Fruit fly (Drosophila melanogaster) whole organism, wandering third instar larva: ENCODE data around the gene CG5966.
"Not testable (repeated sequence)": the region's sequence is repeated elsewhere in the genome, so short reads cannot be mapped to it uniquely, and the experiment has no call there.

ENCODE experiments used
- Abd-B ChIP-seq: fragments of >200 bp; optimal IDR thresholded peaks from 2 replicates; lab custom pipeline; 2017; ENCODE audit warnings: missing biosample characterization, missing genetic modification characterization
- CG32264 ChIP-seq: fragments of 200-800 bp; sonication (Bioruptor generic); optimal IDR thresholded peaks from 2 replicates; lab custom pipeline; 2016; ENCODE audit warnings: missing biosample characterization, missing genetic modification characterization
- CrebA ChIP-seq: fragments of 200-800 bp; sonication (Bioruptor generic); optimal IDR thresholded peaks from 2 replicates; lab custom pipeline; 2016; ENCODE audit warnings: missing biosample characterization, mild to moderate bottlenecking, missing genetic modification characterization, borderline replicate concordance
- Dfd ChIP-seq: fragments of >200 bp; optimal IDR thresholded peaks from 2 replicates; lab custom pipeline; 2017; ENCODE audit warnings: missing biosample characterization, missing genetic modification characterization
- Dif ChIP-seq: fragments of 200-275, 200-300 bp; sonication (Bioruptor generic); optimal IDR thresholded peaks from 2 replicates; lab custom pipeline; 2018; ENCODE audit warnings: missing biosample characterization, missing genetic modification characterization; ENCODE audit not compliant: partially characterized antibody
- GATAd ChIP-seq: sonication (Bioruptor generic); optimal IDR thresholded peaks from 2 replicates; lab custom pipeline; 2016; ENCODE audit warnings: missing biosample characterization, missing genetic modification characterization
- HLH106 ChIP-seq: fragments of 200-800 bp; optimal IDR thresholded peaks from 3 replicates; lab custom pipeline; 2019; ENCODE audit warnings: missing biosample characterization, mild to moderate bottlenecking, missing genetic modification characterization, moderate library complexity
- Hnf4 ChIP-seq: fragments of 200-800 bp; sonication (Bioruptor generic); optimal IDR thresholded peaks from 2 replicates; lab custom pipeline; 2016; ENCODE audit warnings: missing biosample characterization, mild to moderate bottlenecking, missing genetic modification characterization
- Hr83 ChIP-seq: fragments of 200-300 bp; sonication (Bioruptor generic); optimal IDR thresholded peaks from 2 replicates; lab custom pipeline; 2016; ENCODE audit warnings: missing biosample characterization, mild to moderate bottlenecking, missing genetic modification characterization, moderate library complexity; ENCODE audit not compliant: poor library complexity, severe bottlenecking
- Jra ChIP-seq: sonication (Bioruptor generic); optimal IDR thresholded peaks from 2 replicates; lab custom pipeline; 2016; ENCODE audit warnings: missing biosample characterization, missing genetic modification characterization
- Mio ChIP-seq: sonication (Bioruptor generic); optimal IDR thresholded peaks from 2 replicates; lab custom pipeline; 2016; ENCODE audit warnings: missing biosample characterization, missing genetic modification characterization
- Myc ChIP-seq: fragments of >200 bp; optimal IDR thresholded peaks from 2 replicates; lab custom pipeline; 2017
- N ChIP-seq: fragments of >200 bp; optimal IDR thresholded peaks from 2 replicates; lab custom pipeline; 2018; ENCODE audit warnings: missing biosample characterization, missing external identifiers, missing genetic modification characterization
- Vsx2 ChIP-seq: fragments of 200-300, 225-300 bp; sonication (Bioruptor generic); optimal IDR thresholded peaks from 2 replicates; lab custom pipeline; 2018; ENCODE audit warnings: missing biosample characterization, missing genetic modification characterization; ENCODE audit not compliant: partially characterized antibody
- br ChIP-seq: fragments of 200-800 bp; sonication (Bioruptor generic); optimal IDR thresholded peaks from 2 replicates; lab custom pipeline; 2016; ENCODE audit warnings: missing biosample characterization, missing genetic modification characterization
- dmrt93B ChIP-seq: fragments of 200-800 bp; sonication (Bioruptor generic); optimal IDR thresholded peaks from 2 replicates; lab custom pipeline; 2018; ENCODE audit warnings: missing biosample characterization, mild to moderate bottlenecking, missing genetic modification characterization
- dsf ChIP-seq: sonication (Bioruptor generic); optimal IDR thresholded peaks from 2 replicates; lab custom pipeline; 2016; ENCODE audit warnings: missing biosample characterization, missing genetic modification characterization, borderline replicate concordance
- ey ChIP-seq: fragments of 200-800 bp; sonication (Bioruptor generic); optimal IDR thresholded peaks from 2 replicates; lab custom pipeline; 2016; ENCODE audit warnings: missing biosample characterization, missing genetic modification characterization
- fru ChIP-seq: fragments of 200-800 bp; sonication (Bioruptor generic); optimal IDR thresholded peaks from 3 replicates; lab custom pipeline; 2016; ENCODE audit warnings: missing biosample characterization, mild to moderate bottlenecking, missing genetic modification characterization
- h ChIP-seq: fragments of 200-800 bp; sonication (Bioruptor generic); optimal IDR thresholded peaks from 3 replicates; lab custom pipeline; 2016; ENCODE audit warnings: missing biosample characterization, mild to moderate bottlenecking, missing genetic modification characterization
- jim ChIP-seq: fragments of 175-275, 200-325 bp; sonication (Bioruptor generic); optimal IDR thresholded peaks from 2 replicates; lab custom pipeline; 2016; ENCODE audit warnings: missing biosample characterization, mild to moderate bottlenecking, missing genetic modification characterization
- lola ChIP-seq: fragments of >200 bp; optimal IDR thresholded peaks from 2 replicates; lab custom pipeline; 2017; ENCODE audit warnings: missing biosample characterization, missing genetic modification characterization
- psq ChIP-seq: fragments of 200-800 bp; sonication (Bioruptor generic); optimal IDR thresholded peaks from 3 replicates; lab custom pipeline; 2017; ENCODE audit warnings: missing biosample characterization, mild to moderate bottlenecking, missing genetic modification characterization, moderate library complexity
- rgr ChIP-seq: fragments of 200-800 bp; sonication (Bioruptor generic); optimal IDR thresholded peaks from 3 replicates; lab custom pipeline; 2016; ENCODE audit warnings: missing biosample characterization, mild to moderate bottlenecking, missing genetic modification characterization
- sage ChIP-seq: fragments of 200-800 bp; sonication (Bioruptor generic); optimal IDR thresholded peaks from 2 replicates; lab custom pipeline; 2016; ENCODE audit warnings: missing biosample characterization, mild to moderate bottlenecking, missing genetic modification characterization
- tai ChIP-seq: sonication (Bioruptor generic); optimal IDR thresholded peaks from 2 replicates; lab custom pipeline; 2016; ENCODE audit warnings: missing biosample characterization, missing genetic modification characterization
- woc ChIP-seq: sonication (Bioruptor generic); optimal IDR thresholded peaks from 2 replicates; lab custom pipeline; 2016; ENCODE audit warnings: missing biosample characterization, mild to moderate bottlenecking, missing genetic modification characterization

CG5966 gene

dm6 chrX:5988088-5988987, at the start of gene CG5966:
CG5966 (plus strand) TSS chrX:5988791.
- TF ChIP-seq Myc (lab: Kevin White, UChicago) (peak; percentile 70), jim (GFP tag; lab: Kevin White, UChicago) (no peak), GATAd (GFP tag; lab: Kevin White, UChicago) (no peak), h (GFP tag; lab: Kevin White, UChicago) (peak; percentile 35), woc (GFP tag; lab: Kevin White, UChicago) (peak; percentile 20), Hr83 (GFP tag; lab: Kevin White, UChicago) (no peak), Jra (GFP tag; lab: Kevin White, UChicago) (no peak), Hnf4 (GFP tag; lab: Kevin White, UChicago) (peak; percentile 57), br (GFP tag; lab: Kevin White, UChicago) (no peak)

- no peak for TF ChIP-seq lola (GFP tag; lab: Kevin White, UChicago)
- TF ChIP-seq fru (GFP tag; lab: Kevin White, UChicago), result no peak
- no peak for TF ChIP-seq Hr83 (GFP tag; lab: Kevin White, UChicago)
- TF ChIP-seq Myc (lab: Kevin White, UChicago), result no peak
- peak; percentile 26 for TF ChIP-seq sage (GFP tag; lab: Kevin White, UChicago)
These were observed 46.8 kb upstream of the CG5966 start for dm6 chrX:5941824-5942223.

DNA sequence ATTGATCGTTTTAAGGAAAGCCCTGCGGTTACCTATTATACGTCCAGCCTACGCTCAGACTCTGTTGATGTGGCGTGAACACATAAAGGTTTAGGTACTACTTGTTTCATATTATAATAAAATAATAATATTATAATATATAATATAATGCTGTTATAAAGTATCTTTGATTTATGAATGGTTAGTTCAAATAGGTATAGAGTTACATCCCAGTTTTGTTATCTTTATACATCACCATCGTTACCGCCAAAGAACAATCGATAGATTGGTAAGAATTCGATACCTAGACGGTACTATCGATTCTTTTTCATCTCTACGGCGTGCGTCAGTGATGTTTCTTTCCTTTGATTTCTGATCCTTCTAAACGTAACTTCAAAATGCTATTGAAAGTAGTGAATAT, 46.3 kb upstream of the CG5966 start, which contains the start of gene CG12728:
TSS of gene CG12728 (plus strand) at position 301 of the 400 bp plus-strand sequence.
- TF ChIP-seq Myc (lab: Kevin White, UChicago); tai (GFP tag; lab: Kevin White, UChicago); Mio (GFP tag; lab: Kevin White, UChicago): not testable (repeated sequence)
- TF ChIP-seq, all 38 proteins: peak for 0; not testable (repeated sequence) for 38

dm6 chrX:5945052-5945830, 43.4 kb upstream of the CG5966 start, which contains the start of gene CG32756:
CG32756 (plus strand) TSS chrX:5945682.
- TF ChIP-seq HLH106; N (GFP tag; lab: Kevin White, UChicago); Abd-B (GFP tag; lab: Kevin White, UChicago): not testable (repeated sequence)

DNA sequence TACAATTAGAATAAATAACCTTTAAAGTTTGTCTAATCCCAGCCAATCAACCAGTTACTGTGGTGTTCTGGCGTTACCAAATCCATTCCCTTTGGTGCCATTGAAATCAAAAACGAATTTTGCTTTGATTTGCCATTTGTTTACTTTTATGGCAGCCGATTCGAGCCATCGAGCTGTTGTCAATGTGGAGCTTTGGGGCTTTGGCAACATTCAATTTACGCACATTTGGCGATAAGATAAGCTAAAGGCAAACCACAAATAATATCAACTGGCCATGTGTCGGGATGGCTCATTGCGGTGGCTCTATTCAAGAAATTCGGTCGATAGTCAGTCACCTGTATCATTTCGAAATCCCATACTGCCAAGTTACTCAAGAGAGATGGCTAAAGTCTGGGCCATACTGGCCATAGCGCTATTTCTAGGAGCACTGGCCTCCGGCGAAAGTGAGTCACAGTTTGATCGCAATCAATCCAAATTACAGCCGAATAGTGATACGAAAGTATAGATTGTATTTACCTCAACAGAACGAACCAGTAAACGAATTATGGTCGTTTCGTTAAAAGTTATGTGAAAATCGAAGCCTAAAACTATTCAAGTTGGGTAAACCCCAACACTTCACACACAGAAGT, 40.6 kb upstream of the CG5966 start, which contains the start of gene CG6041:
TSS of gene CG6041 (plus strand) at position 291 of the 629 bp plus-strand sequence.
- TF ChIP-seq dsf (GFP tag; lab: Kevin White, UChicago) (no peak), rgr (no peak), tai (GFP tag; lab: Kevin White, UChicago) (no peak), psq (GFP tag; lab: Kevin White, UChicago) (no peak), CG32264 (GFP tag; lab: Kevin White, UChicago) (no peak), Dfd (GFP tag; lab: Kevin White, UChicago) (no peak), ey (no peak), N (GFP tag; lab: Kevin White, UChicago) (no peak), HLH106 (no peak), br (GFP tag; lab: Kevin White, UChicago) (no peak), dmrt93B (GFP tag; lab: Kevin White, UChicago) (no peak), Myc (lab: Kevin White, UChicago) (no peak)

dm6 chrX:5949951-5950350, 38.6 kb upstream of the CG5966 start, which contains the start of gene CG32755:
CG32755 (plus strand) TSS chrX:5950251.
- TF ChIP-seq Dif (GFP tag; lab: Kevin White, UChicago), result no peak
- TF ChIP-seq dmrt93B (GFP tag; lab: Kevin White, UChicago), result no peak
- TF ChIP-seq lola (GFP tag; lab: Kevin White, UChicago), result no peak
- TF ChIP-seq Vsx2 (GFP tag; lab: Kevin White, UChicago), result no peak
- TF ChIP-seq CrebA (GFP tag; lab: Kevin White, UChicago), result no peak
- TF ChIP-seq GATAd (GFP tag; lab: Kevin White, UChicago), result no peak
- TF ChIP-seq Hnf4 (GFP tag; lab: Kevin White, UChicago), result no peak
- no peak for TF ChIP-seq HLH106
- TF ChIP-seq, all 38 proteins: peak for 0
